Fruit fly (Drosophila melanogaster): Measurements from ENCODE around the gene boi.

boi gene

dm6 chrX:2518361-2518760 lies 48.5 kb upstream of the boi start (continued):
- no peak for TF ChIP-seq CG15601 (tag; optimal IDR thresholded peaks at IDR 0.05)
- peak; percentile 35; the same call in 1 of the 2 replicates for TF ChIP-seq CG11696 (GFP tag; IDR thresholded peaks at IDR 0.05)
- TF ChIP-seq CG2875 (GFP tag; optimal IDR thresholded peaks at IDR 0.05) = no peak
- no peak for TF ChIP-seq CG18619 (GFP tag; optimal IDR thresholded peaks at IDR 0.05)
- TF ChIP-seq CG17359 (tag; optimal IDR thresholded peaks at IDR 0.05) = peak; percentile 48
- TF ChIP-seq fd96Cb (tag; optimal IDR thresholded peaks at IDR 0.05) = peak; percentile 34
- no peak for TF ChIP-seq her (GFP tag; optimal IDR thresholded peaks at IDR 0.05)
- no peak for TF ChIP-seq CG2678 (tag; optimal IDR thresholded peaks at IDR 0.05)
- no peak for TF ChIP-seq aop (GFP tag; IDR thresholded peaks at IDR 0.05)
- no peak for TF ChIP-seq eyg (GFP tag; optimal IDR thresholded peaks at IDR 0.05)
- no peak for TF ChIP-seq CG8281 (tag; optimal IDR thresholded peaks at IDR 0.05)
- TF ChIP-seq CG18476 (GFP tag; optimal IDR thresholded peaks at IDR 0.05) = no peak
- TF ChIP-seq Fer3 (tag; optimal IDR thresholded peaks at IDR 0.05) = no peak
- no peak for TF ChIP-seq CG12236 (GFP tag; optimal IDR thresholded peaks at IDR 0.05)
- no peak for TF ChIP-seq CG7271 (tag; optimal IDR thresholded peaks at IDR 0.05)
- TF ChIP-seq unc-4 (GFP tag; IDR thresholded peaks at IDR 0.05; ENCODE audit: partially characterized antibody) = no peak
- no peak for TF ChIP-seq Doc3 (GFP tag; IDR thresholded peaks at IDR 0.05; ENCODE audit: partially characterized antibody)
- TF ChIP-seq chn (GFP tag; optimal IDR thresholded peaks at IDR 0.05) = no peak
- no peak for TF ChIP-seq cato (GFP tag; optimal IDR thresholded peaks at IDR 0.05; ENCODE audit: borderline replicate concordance)
- TF ChIP-seq Rx (GFP tag; IDR thresholded peaks at IDR 0.05) = no peak
- no peak for TF ChIP-seq bab2 (GFP tag; optimal IDR thresholded peaks at IDR 0.05)
- no peak for TF ChIP-seq CG11093 (GFP tag; IDR thresholded peaks at IDR 0.05)
- TF ChIP-seq CG17912 (GFP tag; optimal IDR thresholded peaks at IDR 0.05) = no peak
- TF ChIP-seq CG4360 (GFP tag; IDR thresholded peaks at IDR 0.05) = no peak
- TF ChIP-seq da (GFP tag; optimal IDR thresholded peaks at IDR 0.05) = no peak
- TF ChIP-seq Atf-2 (GFP tag; optimal IDR thresholded peaks at IDR 0.05) = no peak
- no peak for TF ChIP-seq CG3163 (GFP tag; optimal IDR thresholded peaks at IDR 0.05)
- no peak for TF ChIP-seq CG1024 (GFP tag; IDR thresholded peaks at IDR 0.05)
- no peak for TF ChIP-seq Ravus (GFP tag; IDR thresholded peaks at IDR 0.05)
- TF ChIP-seq CG7928 (GFP tag; optimal IDR thresholded peaks at IDR 0.05) = no peak
- TF ChIP-seq repo (GFP tag; optimal IDR thresholded peaks at IDR 0.05) = no peak
- no peak for TF ChIP-seq CG10274 (GFP tag; optimal IDR thresholded peaks at IDR 0.05)
- no peak for TF ChIP-seq CG15479 (GFP tag; optimal IDR thresholded peaks at IDR 0.05)
- TF ChIP-seq sim (GFP tag; IDR thresholded peaks at IDR 0.05) = 0 out of 2 replicates have a peak, but pooled peaks have one; percentile 36
- no peak for TF ChIP-seq Kr (GFP tag; optimal IDR thresholded peaks at IDR 0.05)
- peak; percentile 24 for TF ChIP-seq CG1603 (tag; optimal IDR thresholded peaks at IDR 0.05)
- no peak for TF ChIP-seq bcd (GFP tag; optimal IDR thresholded peaks at IDR 0.05)
- peak; percentile 38; the same call in 1 of the 3 replicates for TF ChIP-seq row (GFP tag; IDR thresholded peaks at IDR 0.05)
- TF ChIP-seq bsh (GFP tag; optimal IDR thresholded peaks at IDR 0.05) = peak; percentile 44
- TF ChIP-seq cas (GFP tag; IDR thresholded peaks at IDR 0.05) = no peak
- no peak for TF ChIP-seq gt (GFP tag; IDR thresholded peaks at IDR 0.05)
- no peak for TF ChIP-seq Spps (tag; optimal IDR thresholded peaks at IDR 0.05)
- TF ChIP-seq slbo (GFP tag; IDR thresholded peaks at IDR 0.05) = no peak
- no peak for TF ChIP-seq tin (GFP tag; optimal IDR thresholded peaks at IDR 0.05)
- no peak for TF ChIP-seq ssp (GFP tag; IDR thresholded peaks at IDR 0.05)
- TF ChIP-seq ap (GFP tag; IDR thresholded peaks at IDR 0.05) = no peak
- TF ChIP-seq Oli (tag; optimal IDR thresholded peaks at IDR 0.05) = no peak
- no peak for TF ChIP-seq CG4328 (GFP tag; optimal IDR thresholded peaks at IDR 0.05)
- no peak for TF ChIP-seq CG3065 (GFP tag; optimal IDR thresholded peaks at IDR 0.05)
- TF ChIP-seq CG17385 (GFP tag; optimal IDR thresholded peaks at IDR 0.05) = peak; percentile 24
- TF ChIP-seq ind (GFP tag; optimal IDR thresholded peaks at IDR 0.05) = no peak
- TF ChIP-seq grau (tag; optimal IDR thresholded peaks at IDR 0.05) = no peak

Measured in whole organism, embryonic.